Worm (Caenorhabditis elegans): ENCODE data around the gene fbxa-164.

fbxa-164 gene

ce11 chrII:1616382-1616781 lies 2.5 kb upstream of the fbxa-164 start, which contains the start of gene fbxa-165:
TSS of gene fbxa-165 (minus strand) at chrII:1616482.
- TF ChIP-seq jun-1 (tag; optimal IDR thresholded peaks at IDR 0.05) (no peak), fkh-2 (tag; optimal IDR thresholded peaks at IDR 0.05) (no peak), aly-2 (tag; optimal IDR thresholded peaks at IDR 0.05) (no peak)

- TF ChIP-seq elt-2 (tag; optimal IDR thresholded peaks at IDR 0.05) (peak; percentile 5), hmg-11 (tag; optimal IDR thresholded peaks at IDR 0.05) (no peak)
Measured at ce11 chrII:1610630-1611029, 3.2 kb downstream of the fbxa-164 start, which contains the start of gene fbxa-163. TSS of gene fbxa-163 (minus strand) at chrII:1610730.

DNA sequence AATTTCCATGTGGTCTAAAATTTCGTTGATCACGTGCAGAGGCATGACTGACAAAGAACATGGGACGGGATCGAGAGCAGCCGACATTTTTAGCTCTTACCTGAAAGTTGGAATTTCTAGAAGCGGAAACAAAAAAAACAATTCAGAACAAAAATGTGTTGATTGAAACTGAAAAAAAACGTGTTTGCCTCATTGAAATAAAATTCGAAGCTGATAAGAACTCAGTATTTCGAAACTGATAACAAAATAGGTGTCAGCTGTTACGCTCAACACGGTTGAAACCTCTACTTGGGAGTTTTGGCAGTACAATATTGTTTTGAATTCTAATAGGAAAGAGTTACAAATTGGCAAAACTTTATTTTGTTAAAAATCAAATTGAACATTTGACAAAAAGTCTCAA lies 5.0 kb downstream of the fbxa-164 start:
- TF ChIP-seq pha-4 (tag; optimal IDR thresholded peaks at IDR 0.05) = peak; percentile 34
- peak; percentile 6 for TF ChIP-seq jun-1 (tag; optimal IDR thresholded peaks at IDR 0.05)
- peak; percentile 88 for TF ChIP-seq elt-2 (tag; optimal IDR thresholded peaks at IDR 0.05)
- TF ChIP-seq fos-1 (tag; optimal IDR thresholded peaks at IDR 0.05) = no peak
- peak; percentile 14 for TF ChIP-seq pqm-1 (tag; optimal IDR thresholded peaks at IDR 0.05)

- TF ChIP-seq fkh-2 (tag; optimal IDR thresholded peaks at IDR 0.05) (no peak), pqm-1 (tag; optimal IDR thresholded peaks at IDR 0.05) (peak; percentile 19), daf-12 (tag; optimal IDR thresholded peaks at IDR 0.05) (no peak), eor-1 (tag; optimal IDR thresholded peaks at IDR 0.05) (no peak), zag-1 (tag; optimal IDR thresholded peaks at IDR 0.05) (no peak), elt-3 (tag; optimal IDR thresholded peaks at IDR 0.05) (no peak), nhr-28 (tag; optimal IDR thresholded peaks at IDR 0.05) (no peak), ama-1 (optimal IDR thresholded peaks at IDR 0.05) (no peak), hmg-11 (tag; optimal IDR thresholded peaks at IDR 0.05) (no peak), pha-4 (tag; optimal IDR thresholded peaks at IDR 0.05) (peak; percentile 67), tbx-2 (tag; optimal IDR thresholded peaks at IDR 0.05) (no peak), nhr-76 (tag; optimal IDR thresholded peaks at IDR 0.05) (no peak), nhr-12 (tag; optimal IDR thresholded peaks at IDR 0.05) (no peak), ztf-4 (tag; optimal IDR thresholded peaks at IDR 0.05) (no peak), nhr-23 (tag; optimal IDR thresholded peaks at IDR 0.05) (no peak), nhr-237 (tag; optimal IDR thresholded peaks at IDR 0.05) (no peak), ceh-82 (tag; optimal IDR thresholded peaks at IDR 0.05) (no peak), elt-2 (tag; optimal IDR thresholded peaks at IDR 0.05) (peak; percentile 82), skn-1 (tag; optimal IDR thresholded peaks at IDR 0.05) (no peak), ZK546.5 (tag; optimal IDR thresholded peaks at IDR 0.05) (no peak), lsy-12 (tag; optimal IDR thresholded peaks at IDR 0.05) (no peak), unc-62 (GFP tag; optimal IDR thresholded peaks at IDR 0.05) (no peak), aly-2 (tag; optimal IDR thresholded peaks at IDR 0.05) (no peak), fkh-10 (GFP tag; optimal IDR thresholded peaks at IDR 0.05) (no peak), fos-1 (tag; optimal IDR thresholded peaks at IDR 0.05) (no peak), nhr-77 (tag; optimal IDR thresholded peaks at IDR 0.05) (no peak), nfya-1 (tag; optimal IDR thresholded peaks at IDR 0.05; ENCODE audit: insufficient read depth) (no peak)
Measured at ce11 chrII:1607575-1607974, 6.3 kb downstream of the fbxa-164 start.

DNA sequence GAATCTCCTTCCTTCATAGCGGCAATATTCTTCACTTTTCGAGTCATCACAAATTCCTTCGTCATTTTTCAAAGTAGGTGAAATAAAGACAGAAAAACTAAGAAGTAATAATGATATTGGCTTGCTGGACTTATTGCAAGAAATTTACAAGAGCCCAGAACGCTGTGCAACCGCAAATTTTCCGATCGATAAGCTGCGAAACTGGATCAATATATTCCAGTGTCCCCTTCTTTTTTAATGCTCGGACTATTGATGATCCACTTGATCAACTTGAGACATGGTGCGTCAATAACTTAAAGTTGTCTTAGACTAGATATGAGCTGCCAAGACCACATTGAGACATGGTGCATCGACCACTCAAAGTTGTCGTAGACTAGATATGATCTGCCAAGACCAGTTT lies 7.8 kb downstream of the fbxa-164 start, which contains the start of gene bath-33:
Gene bath-33, minus strand, starts transcription at position 101 of the 400 bp plus-strand sequence.
- no peak for TF ChIP-seq tbx-2 (tag; optimal IDR thresholded peaks at IDR 0.05)
- TF ChIP-seq egl-27 (tag; optimal IDR thresholded peaks at IDR 0.05) = no peak
- TF ChIP-seq ama-1 (optimal IDR thresholded peaks at IDR 0.05) = no peak
- TF ChIP-seq nhr-25 (tag; optimal IDR thresholded peaks at IDR 0.05) = no peak
- TF ChIP-seq nhr-23 (tag; optimal IDR thresholded peaks at IDR 0.05) = no peak
- TF ChIP-seq elt-1 (tag; optimal IDR thresholded peaks at IDR 0.05) = no peak

ce11 chrII:1605010-1605409 lies 8.9 kb downstream of the fbxa-164 start:
- TF ChIP-seq nhr-28 (tag; optimal IDR thresholded peaks at IDR 0.05) (no peak), nhr-77 (tag; optimal IDR thresholded peaks at IDR 0.05) (no peak), elt-1 (tag; optimal IDR thresholded peaks at IDR 0.05) (no peak), nhr-67 (tag; optimal IDR thresholded peaks at IDR 0.05) (no peak), tbx-2 (tag; optimal IDR thresholded peaks at IDR 0.05) (no peak), sea-2 (GFP tag; optimal IDR thresholded peaks at IDR 0.05) (no peak), nhr-12 (tag; optimal IDR thresholded peaks at IDR 0.05) (no peak), daf-12 (tag; optimal IDR thresholded peaks at IDR 0.05) (no peak), elt-3 (tag; optimal IDR thresholded peaks at IDR 0.05) (no peak), nhr-25 (tag; optimal IDR thresholded peaks at IDR 0.05) (no peak)

Data from whole organism, L3 larva.